Worm (Caenorhabditis elegans) whole organism, young adult: ENCODE results near the gene C25F9.4.

ENCODE experiments used
- B0261.1 ChIP-seq: sonication (generic microtip); optimal IDR thresholded peaks from 2 replicates; lab custom pipeline; 2016; ENCODE audit warnings: mild to moderate bottlenecking, missing genetic modification characterization, moderate library complexity, missing compliant biosample characterization
- F49E8.2 ChIP-seq: sonication (generic microtip); optimal IDR thresholded peaks from 3 replicates; lab custom pipeline; 2017; ENCODE audit warnings: missing genetic modification characterization, mild to moderate bottlenecking, missing compliant biosample characterization, antibody characterized with exemption, moderate library complexity; ENCODE audit not compliant: insufficient read depth
- F57A8.1 ChIP-seq: fragments of 200-800 bp; sonication (Bioruptor generic); optimal IDR thresholded peaks from 2 replicates; lab custom pipeline; 2018; ENCODE audit warnings: mild to moderate bottlenecking, missing genetic modification characterization, moderate library complexity, missing compliant biosample characterization
- K12H6.12 ChIP-seq: fragments of 200-800 bp; sonication (Bioruptor generic); optimal IDR thresholded peaks from 2 replicates; lab custom pipeline; 2018; ENCODE audit warnings: mild to moderate bottlenecking, missing genetic modification characterization, missing compliant biosample characterization
- Y53G8AR.9 ChIP-seq: fragments of 200-800 bp; sonication (Bioruptor generic); conservative IDR thresholded peaks from 2 replicates; pipeline ENCODE4 v1.3.6; 2022; ENCODE audit warnings: missing genetic modification reagents, missing genetic modification characterization, missing compliant biosample characterization
- Y95B8A.8 ChIP-seq: fragments of 200-800 bp; sonication (Bioruptor generic); IDR thresholded peaks from 2 replicates; pipeline ENCODE4 v1.3.6; 2022; ENCODE audit warnings: missing genetic modification reagents, missing genetic modification characterization, missing compliant biosample characterization
- ZK185.1 ChIP-seq: sonication (generic microtip); optimal IDR thresholded peaks from 2 replicates; lab custom pipeline; 2016; ENCODE audit warnings: mild to moderate bottlenecking, missing genetic modification characterization, missing compliant biosample characterization; ENCODE audit not compliant: poor library complexity, severe bottlenecking
- bed-1 ChIP-seq: fragments of 200-800 bp; sonication (Bioruptor generic); IDR thresholded peaks from 2 replicates; pipeline ENCODE4 v1.3.6; 2022; ENCODE audit warnings: missing genetic modification reagents, missing genetic modification characterization, missing compliant biosample characterization
- bed-2 ChIP-seq: fragments of 200-800 bp; sonication (Bioruptor generic); IDR thresholded peaks from 2 replicates; pipeline ENCODE4 v1.3.6; 2022; ENCODE audit warnings: missing genetic modification reagents, missing genetic modification characterization, missing compliant biosample characterization
- cebp-2 ChIP-seq: fragments of 200-800 bp; sonication (Bioruptor generic); IDR thresholded peaks from 2 replicates; pipeline ENCODE4 v1.3.6; 2022; ENCODE audit warnings: missing genetic modification characterization, missing compliant biosample characterization
- chd-7 ChIP-seq: sonication (generic microtip); optimal IDR thresholded peaks from 2 replicates; lab custom pipeline; 2016; ENCODE audit warnings: mild to moderate bottlenecking, missing genetic modification characterization, moderate library complexity, missing compliant biosample characterization
- efl-1 ChIP-seq: fragments of 150-350 bp; optimal IDR thresholded peaks from 2 replicates; lab custom pipeline; 2014; ENCODE audit warnings: missing biosample characterization, missing genetic modification reagents, missing genetic modification characterization
- ets-4 ChIP-seq: fragments of 200-800 bp; sonication (Bioruptor generic); optimal IDR thresholded peaks from 2 replicates; lab custom pipeline; 2018; ENCODE audit warnings: mild to moderate bottlenecking, missing genetic modification characterization, missing compliant biosample characterization
- him-1 ChIP-seq: sonication (generic microtip); optimal IDR thresholded peaks from 2 replicates; lab custom pipeline; 2016; ENCODE audit warnings: missing genotype, missing genetic modification reagents, missing genetic modification characterization, missing compliant biosample characterization
- hmg-1.2 ChIP-seq: fragments of 200-800 bp; sonication (Bioruptor generic); IDR thresholded peaks from 2 replicates; pipeline ENCODE4 v1.3.6; 2022; ENCODE audit warnings: missing genetic modification reagents, missing genetic modification characterization, missing compliant biosample characterization
- hsf-1 ChIP-seq: fragments of 200-800 bp; sonication (Bioruptor generic); IDR thresholded peaks from 2 replicates; pipeline ENCODE4 v1.3.6; 2022; ENCODE audit warnings: missing genetic modification reagents, missing genetic modification characterization, missing compliant biosample characterization
- let-607 ChIP-seq, 2 experiments: fragments of 200-800 bp in 1 of 2; sonication (Bioruptor generic) in 1 of 2; sonication (generic microtip) in 1 of 2; optimal IDR thresholded peaks; 2 replicates each; lab custom pipeline; 2016 to 2018; ENCODE audit warnings: mild to moderate bottlenecking in 2 of 2, missing compliant biosample characterization in 2 of 2, missing genetic modification characterization in 2 of 2, moderate library complexity in 2 of 2, missing genotype in 1 of 2
- madf-3 ChIP-seq: fragments of 200-800 bp; sonication (Bioruptor generic); IDR thresholded peaks from 2 replicates; pipeline ENCODE4 v1.3.6; 2022; ENCODE audit warnings: missing genetic modification reagents, missing genetic modification characterization, missing compliant biosample characterization
- nfya-1 ChIP-seq: sonication (generic microtip); optimal IDR thresholded peaks from 2 replicates; lab custom pipeline; 2017; ENCODE audit warnings: antibody characterized with exemption, missing compliant biosample characterization, missing genetic modification characterization, borderline replicate concordance; ENCODE audit not compliant: insufficient read depth
- nfyb-1 ChIP-seq: fragments of 200-800 bp; sonication (Bioruptor generic); IDR thresholded peaks from 2 replicates; pipeline ENCODE4 v1.3.6; 2022; ENCODE audit warnings: missing genetic modification reagents, missing genetic modification characterization, missing compliant biosample characterization
- nhr-80 ChIP-seq: sonication (generic microtip); optimal IDR thresholded peaks from 2 replicates; lab custom pipeline; 2016; ENCODE audit warnings: missing genetic modification characterization, missing compliant biosample characterization
- rec-8 ChIP-seq, 2 experiments: sonication (generic microtip); optimal IDR thresholded peaks; 2 replicates each; lab custom pipeline; 2016; ENCODE audit warnings: mild to moderate bottlenecking in 2 of 2, missing genetic modification characterization in 2 of 2, missing genetic modification reagents in 2 of 2, missing genotype in 2 of 2, missing biosample characterization in 1 of 2, missing compliant biosample characterization in 1 of 2, moderate library complexity in 1 of 2
- rpc-1 ChIP-seq, 2 experiments: fragments of 150-350 bp in 1 of 2; sonication (generic microtip) in 1 of 2; optimal IDR thresholded peaks; 2 replicates each; lab custom pipeline; 2014 to 2018; ENCODE audit warnings: missing biosample characterization in 1 of 2, missing genetic modification characterization in 1 of 2, missing genetic modification reagents in 1 of 2, missing genotype in 1 of 2
- sea-2 ChIP-seq: fragments of 200-800 bp; sonication (Bioruptor generic); IDR thresholded peaks from 2 replicates; pipeline ENCODE4 v1.3.6; 2022; ENCODE audit warnings: missing genetic modification characterization, missing compliant biosample characterization
- snpc-1.3 ChIP-seq: sonication (generic microtip); optimal IDR thresholded peaks from 2 replicates; lab custom pipeline; 2017; ENCODE audit warnings: missing genetic modification characterization, mild to moderate bottlenecking, missing compliant biosample characterization, antibody characterized with exemption, moderate library complexity, missing genotype, missing genetic modification reagents; ENCODE audit not compliant: insufficient read depth
- snpc-4 ChIP-seq, 5 experiments: fragments of 150-350 bp in 1 of 5; sonication (generic microtip) in 4 of 5; optimal IDR thresholded peaks; 2 replicates each; lab custom pipeline; 2014 to 2018; ENCODE audit warnings: missing genetic modification characterization in 5 of 5, missing biosample characterization in 3 of 5, antibody characterized with exemption in 2 of 5, mild to moderate bottlenecking in 2 of 5, missing compliant biosample characterization in 2 of 5, missing genotype in 2 of 5, moderate library complexity in 2 of 5, missing genetic modification reagents in 1 of 5
- tbp1 ChIP-seq: fragments of 200-800 bp; sonication (Bioruptor generic); optimal IDR thresholded peaks from 2 replicates; lab custom pipeline; 2018; ENCODE audit warnings: mild to moderate bottlenecking, missing genetic modification characterization, missing compliant biosample characterization
- xnd-1 ChIP-seq: sonication (generic microtip); optimal IDR thresholded peaks from 2 replicates; lab custom pipeline; 2016; ENCODE audit warnings: missing genotype, missing genetic modification reagents, missing genetic modification characterization, missing compliant biosample characterization
- ztf-18 ChIP-seq: sonication (generic microtip); optimal IDR thresholded peaks from 2 replicates; lab custom pipeline; 2016; ENCODE audit warnings: missing genotype, mild to moderate bottlenecking, missing genetic modification characterization, missing compliant biosample characterization

The C25F9.4 gene

DNA sequence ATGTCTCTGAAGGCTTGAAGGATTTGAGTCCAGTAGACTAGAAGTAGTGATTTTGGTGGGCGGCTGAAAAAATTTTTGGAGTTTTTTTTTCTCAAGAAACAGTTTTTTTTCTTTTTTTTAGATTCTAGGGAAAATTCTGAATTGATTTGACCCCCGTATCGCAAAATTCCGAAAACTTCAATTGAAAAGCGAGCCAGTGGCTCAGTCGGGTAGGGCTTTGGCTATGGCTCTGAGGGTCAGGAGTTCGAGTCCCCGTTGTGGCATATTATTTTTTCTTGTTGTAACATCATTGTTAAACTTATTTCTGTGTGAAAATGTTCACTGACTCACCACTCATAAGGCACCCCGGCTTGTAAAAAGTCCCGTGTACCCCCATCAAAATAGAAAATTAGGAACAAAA lies 18.0 kb downstream of the C25F9.4 start:
- TF ChIP-seq nfya-1, result no peak
- TF ChIP-seq efl-1 (GFP tag; lab: Kevin White, UChicago), result no peak
- no peak for TF ChIP-seq bed-2 (GFP tag; lab: Robert Waterston, UW)
- no peak for TF ChIP-seq xnd-1 (tag; lab: Kevin White, UChicago)
- TF ChIP-seq snpc-4 (GFP tag; optimal IDR thresholded peaks at IDR 0.05; lab: Kevin White, UChicago), result no peak
- no peak for TF ChIP-seq snpc-4 (tag; optimal IDR thresholded peaks at IDR 0.05; lab: Kevin White, UChicago)
- TF ChIP-seq tbp1, result peak; percentile 64
- TF ChIP-seq snpc-1.3 (tag; lab: Kevin White, UChicago), result no peak
- no peak for TF ChIP-seq nhr-80
- no peak for TF ChIP-seq K12H6.12 (tag; lab: Kevin White, UChicago)
- no peak for TF ChIP-seq bed-1 (GFP tag; lab: Robert Waterston, UW)
- no peak for TF ChIP-seq cebp-2 (GFP tag; lab: Robert Waterston, UW)
- TF ChIP-seq rpc-1 (optimal IDR thresholded peaks at IDR 0.05; lab: Kevin White, UChicago), result peak; percentile 8
- TF ChIP-seq rpc-1 (tag; optimal IDR thresholded peaks at IDR 0.05; lab: Kevin White, UChicago), result peak; percentile 56
- no peak for TF ChIP-seq ets-4 (GFP tag; lab: Kevin White, UChicago)

DNA sequence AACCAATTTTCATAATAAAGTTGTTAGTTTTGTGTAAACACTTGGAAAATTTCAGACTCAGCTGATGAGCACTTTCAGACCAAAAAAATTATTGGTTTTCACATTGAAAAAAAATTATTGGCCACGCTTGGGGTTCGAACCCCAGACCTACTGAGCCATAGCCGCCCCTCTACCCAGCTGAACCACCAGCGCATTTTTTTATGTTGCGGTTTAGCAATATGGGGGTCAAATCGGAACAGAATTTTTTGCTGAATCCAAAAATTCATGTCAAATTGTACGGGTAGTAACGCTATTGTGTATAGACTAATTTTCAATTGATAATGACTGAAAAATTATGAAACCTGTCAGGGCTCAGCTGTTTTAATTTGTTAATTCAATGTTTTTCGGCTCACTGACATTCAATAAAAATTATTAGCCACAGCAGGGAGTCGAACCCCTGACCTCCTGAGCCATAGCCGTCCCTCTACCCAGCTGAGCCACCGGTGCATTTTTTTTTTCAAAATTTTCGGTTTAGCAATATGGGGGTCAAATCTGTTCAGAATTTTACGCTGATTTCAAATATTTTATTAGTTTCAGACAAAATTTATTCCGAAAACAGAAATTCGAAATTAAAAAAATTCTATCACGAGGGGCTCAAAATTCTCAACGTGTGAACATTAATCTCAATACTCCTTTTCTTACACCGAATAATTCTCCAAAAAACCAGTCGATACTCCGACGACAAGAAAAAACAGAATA lies 19.6 kb downstream of the C25F9.4 start:
- TF ChIP-seq madf-3 (GFP tag; lab: Robert Waterston, UW) (no peak), hmg-1.2 (GFP tag; lab: Robert Waterston, UW) (no peak), him-1 (tag; lab: Kevin White, UChicago) (no peak), hsf-1 (GFP tag; lab: Robert Waterston, UW) (no peak), Y95B8A.8 (GFP tag; lab: Robert Waterston, UW) (no peak), B0261.1 (tag; lab: Kevin White, UChicago) (peak; percentile 37), rec-8 (tag; optimal IDR thresholded peaks at IDR 0.05; lab: Kevin White, UChicago) (no peak), ZK185.1 (no peak), Y53G8AR.9 (no peak), let-607 (tag; optimal IDR thresholded peaks at IDR 0.05; lab: Kevin White, UChicago) (no peak), rpc-1 (optimal IDR thresholded peaks at IDR 0.05; lab: Kevin White, UChicago) (peak; percentile 22), rpc-1 (tag; optimal IDR thresholded peaks at IDR 0.05; lab: Kevin White, UChicago) (peak; percentile 66), nfyb-1 (GFP tag; lab: Robert Waterston, UW) (no peak), sea-2 (GFP tag; lab: Robert Waterston, UW) (no peak), ztf-18 (tag; lab: Kevin White, UChicago) (peak; percentile 4), tbp1 (peak; percentile 78), F49E8.2 (tag; lab: Kevin White, UChicago) (no peak)

DNA sequence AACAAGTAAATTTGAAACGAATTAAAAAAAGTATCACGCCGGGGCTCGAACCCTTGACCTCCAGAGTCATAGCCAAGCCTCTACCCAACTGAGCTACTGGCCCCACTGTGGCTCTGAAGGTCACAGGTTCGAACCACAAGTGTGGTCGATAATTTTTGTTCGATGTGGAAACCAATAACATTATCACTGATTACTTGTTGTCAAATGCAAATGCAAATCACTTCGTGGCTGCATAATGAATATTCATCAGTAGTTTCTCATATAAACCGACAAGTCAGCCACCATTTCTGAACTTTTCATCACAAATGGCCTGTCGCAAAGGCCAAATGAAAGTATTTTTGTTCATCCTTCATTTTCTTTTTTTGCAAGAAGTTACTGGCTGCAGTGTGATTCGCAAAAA lies 21.6 kb downstream of the C25F9.4 start, which contains the start of gene C25F9.8:
Gene C25F9.8 (plus strand): TSS at position 301 of the 400 bp plus-strand sequence.
- peak; percentile 35 for TF ChIP-seq tbp1
- TF ChIP-seq rpc-1 (optimal IDR thresholded peaks at IDR 0.05; lab: Kevin White, UChicago), result no peak
- TF ChIP-seq rpc-1 (tag; optimal IDR thresholded peaks at IDR 0.05; lab: Kevin White, UChicago), result peak; percentile 46
- no peak for TF ChIP-seq chd-7 (tag; lab: Kevin White, UChicago)
- TF ChIP-seq, all 124 proteins: peak for 2

DNA sequence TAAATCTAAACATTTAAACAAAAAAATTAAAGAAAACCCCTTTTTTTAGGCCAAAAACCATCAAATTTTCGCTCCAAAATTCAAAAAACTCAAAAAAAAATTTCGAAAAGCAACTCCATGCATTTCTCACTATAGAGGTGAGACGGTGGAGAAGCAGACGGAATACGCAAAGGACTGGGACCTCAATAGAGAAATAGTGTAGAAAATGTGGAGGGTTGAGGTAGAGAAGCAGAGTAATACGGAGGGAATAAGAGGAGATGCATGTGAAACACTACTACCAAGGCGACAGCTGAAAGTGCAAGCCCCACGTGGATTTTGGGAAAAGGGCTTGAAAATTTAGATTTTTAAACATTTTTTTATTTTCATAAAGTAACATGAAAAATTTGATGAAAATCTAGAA lies 25.1 kb downstream of the C25F9.4 start:
- TF ChIP-seq hmg-1.2 (GFP tag; lab: Robert Waterston, UW), result peak; percentile 76
- TF ChIP-seq F57A8.1 (GFP tag; lab: Kevin White, UChicago), result no peak
